Fruit fly (Drosophila melanogaster) whole organism: ENCODE measurements around the gene Tb.

Source experiments
- CG8478 ChIP-seq: fragments of >200 bp; optimal IDR thresholded peaks from 2 replicates; lab custom pipeline; 2018; ENCODE audit warnings: inconsistent platforms
- EcR ChIP-seq, 2 experiments: fragments of >200 bp; optimal IDR thresholded peaks; 2 replicates each; lab custom pipeline; 2017; ENCODE audit warnings: missing biosample characterization in 2 of 2, missing genetic modification characterization in 2 of 2, missing genetic modification reagents in 2 of 2

- TF ChIP-seq CG8478 (lab: Kevin White, UChicago) (no peak), EcR (GFP tag; optimal IDR thresholded peaks at IDR 0.05; lab: Kevin White, UChicago) (no peak)
These were observed 16.7 kb upstream of the Tb start, which contains the start of gene TwdlD for dm6 chr3R:26639503-26640075.
